Worm (Caenorhabditis elegans) whole organism, L4 larva: ENCODE measurements around the gene F47F2.1.

Experiments used
- F49E8.2 ChIP-seq: sonication (generic microtip); optimal IDR thresholded peaks from 2 replicates; lab custom pipeline; 2016; ENCODE audit warnings: missing compliant biosample characterization, mild to moderate bottlenecking, missing genetic modification characterization, borderline replicate concordance
- R02D3.7 ChIP-seq: fragments of 150-350 bp; sonication (generic microtip); optimal IDR thresholded peaks from 3 replicates; lab custom pipeline; 2014; ENCODE audit warnings: missing biosample characterization, missing genetic modification characterization
- aha-1 ChIP-seq: fragments of 150-350 bp; peaks from one replicate; lab custom pipeline; 2014; ENCODE audit warnings: missing biosample characterization, missing genetic modification characterization
- attf-4 ChIP-seq: sonication (generic microtip); optimal IDR thresholded peaks from 3 replicates; lab custom pipeline; 2017; ENCODE audit warnings: missing biosample characterization, missing genetic modification characterization
- ceh-20 ChIP-seq: fragments of 200-800 bp; sonication (Bioruptor generic); IDR thresholded peaks from 2 replicates; pipeline ENCODE4 v1.3.6; 2022; ENCODE audit warnings: missing genetic modification reagents, missing genetic modification characterization, missing compliant biosample characterization
- ceh-62 ChIP-seq: sonication (generic microtip); optimal IDR thresholded peaks from 2 replicates; lab custom pipeline; 2017; ENCODE audit warnings: missing biosample characterization, missing genetic modification characterization
- daf-16 ChIP-seq, 3 experiments: sonication (generic microtip); optimal IDR thresholded peaks; 2 replicates each; lab custom pipeline; 2016 to 2017; ENCODE audit warnings: missing genetic modification characterization in 3 of 3, missing genetic modification reagents in 3 of 3, mild to moderate bottlenecking in 2 of 3, missing compliant biosample characterization in 2 of 3, missing biosample characterization in 1 of 3, moderate library complexity in 1 of 3
- daf-8 ChIP-seq: fragments of 200-800 bp; sonication (Bioruptor generic); IDR thresholded peaks from 2 replicates; pipeline ENCODE4 v1.3.6; 2022; ENCODE audit warnings: missing genetic modification characterization, missing compliant biosample characterization
- dmd-6 ChIP-seq: fragments of 200-800 bp; sonication (Bioruptor generic); IDR thresholded peaks from 2 replicates; pipeline ENCODE4 v1.3.6; 2022; ENCODE audit warnings: missing genetic modification reagents, missing genetic modification characterization, missing compliant biosample characterization
- dmd-8 ChIP-seq: fragments of 200-800 bp; sonication (Bioruptor generic); IDR thresholded peaks from 2 replicates; pipeline ENCODE4 v1.3.6; 2022; ENCODE audit warnings: missing genetic modification characterization, missing compliant biosample characterization
- dmd-9 ChIP-seq: fragments of 200-800 bp; sonication (Bioruptor generic); IDR thresholded peaks from 2 replicates; pipeline ENCODE4 v1.3.6; 2022; ENCODE audit warnings: missing genetic modification reagents, missing genetic modification characterization, missing compliant biosample characterization
- dve-1 ChIP-seq: sonication (generic microtip); optimal IDR thresholded peaks from 2 replicates; lab custom pipeline; 2017; ENCODE audit warnings: antibody characterized with exemption, mild to moderate bottlenecking, missing genetic modification characterization, missing compliant biosample characterization; ENCODE audit not compliant: insufficient read depth
- egl-27 ChIP-seq: sonication (generic microtip); optimal IDR thresholded peaks from 3 replicates; lab custom pipeline; 2017; ENCODE audit warnings: missing biosample characterization, missing genetic modification reagents, missing genetic modification characterization
- hlh-11 ChIP-seq: fragments of 200-800 bp; sonication (Bioruptor generic); optimal IDR thresholded peaks from 2 replicates; lab custom pipeline; 2018; ENCODE audit warnings: mild to moderate bottlenecking, missing genetic modification characterization, missing compliant biosample characterization
- hlh-30 ChIP-seq: sonication (generic microtip); optimal IDR thresholded peaks from 2 replicates; lab custom pipeline; 2017; ENCODE audit warnings: antibody characterized with exemption, mild to moderate bottlenecking, missing genetic modification characterization, missing compliant biosample characterization; ENCODE audit not compliant: insufficient read depth
- jun-1 ChIP-seq: fragments of 150-350 bp; optimal IDR thresholded peaks from 2 replicates; lab custom pipeline; 2014; ENCODE audit warnings: missing biosample characterization, missing genetic modification reagents, missing genetic modification characterization
- lim-7 ChIP-seq: fragments of 200-800 bp; sonication (Bioruptor generic); IDR thresholded peaks from 2 replicates; pipeline ENCODE4 v1.3.6; 2022; ENCODE audit warnings: missing genetic modification characterization, missing compliant biosample characterization
- lin-29 ChIP-seq: fragments of 200-800 bp; sonication (Bioruptor generic); IDR thresholded peaks from 2 replicates; pipeline ENCODE4 v1.3.6; 2022; ENCODE audit warnings: missing genetic modification reagents, missing genetic modification characterization, missing compliant biosample characterization
- lin-39 ChIP-seq: fragments of 150-350 bp; optimal IDR thresholded peaks from 2 replicates; lab custom pipeline; 2014; ENCODE audit warnings: missing biosample characterization, missing genetic modification reagents, missing genetic modification characterization
- madf-5 ChIP-seq, 2 experiments: fragments of 200-800 bp; sonication (Bioruptor generic); IDR thresholded peaks; 2 replicates each; pipeline ENCODE4 v1.3.6; 2022; ENCODE audit warnings: missing compliant biosample characterization in 2 of 2, missing genetic modification characterization in 2 of 2
- madf-9 ChIP-seq: fragments of 200-800 bp; sonication (Bioruptor generic); conservative IDR thresholded peaks from 2 replicates; pipeline ENCODE4 v1.3.6; 2022; ENCODE audit warnings: missing genetic modification reagents, missing genetic modification characterization, missing compliant biosample characterization
- mdl-1 ChIP-seq, 2 experiments: fragments of 150-350 bp in 1 of 2; sonication (generic microtip) in 1 of 2; optimal IDR thresholded peaks; 2 replicates each; lab custom pipeline; 2014 to 2017; ENCODE audit warnings: missing biosample characterization in 2 of 2, missing genetic modification characterization in 2 of 2
- mdt-29 ChIP-seq: fragments of 200-800 bp; sonication (Bioruptor generic); IDR thresholded peaks from 2 replicates; pipeline ENCODE4 v1.3.6; 2022; ENCODE audit warnings: missing genetic modification reagents, missing genetic modification characterization, missing compliant biosample characterization
- mep-1 ChIP-seq: fragments of 150-350 bp; sonication (generic microtip); optimal IDR thresholded peaks from 3 replicates; lab custom pipeline; 2014; ENCODE audit warnings: missing biosample characterization, missing genetic modification characterization
- mxl-2 ChIP-seq: fragments of 200-800 bp; sonication (Bioruptor generic); conservative IDR thresholded peaks from 2 replicates; pipeline ENCODE4 v1.3.6; 2022; ENCODE audit warnings: missing genetic modification reagents, missing genetic modification characterization, missing compliant biosample characterization
- mxl-3 ChIP-seq: fragments of 200-800 bp; sonication (Bioruptor generic); optimal IDR thresholded peaks from 2 replicates; lab custom pipeline; 2018; ENCODE audit warnings: mild to moderate bottlenecking, missing genetic modification characterization, missing compliant biosample characterization
- nhr-28 ChIP-seq: fragments of 150-350 bp; optimal IDR thresholded peaks from 2 replicates; lab custom pipeline; 2014; ENCODE audit warnings: missing biosample characterization, missing genetic modification characterization
- nhr-48 ChIP-seq: sonication (generic microtip); optimal IDR thresholded peaks from 2 replicates; lab custom pipeline; 2016; ENCODE audit warnings: mild to moderate bottlenecking, missing genetic modification characterization, missing compliant biosample characterization
- nhr-6 ChIP-seq: fragments of 150-350 bp; optimal IDR thresholded peaks from 2 replicates; lab custom pipeline; 2014; ENCODE audit warnings: missing biosample characterization, missing genetic modification characterization
- nhr-76 ChIP-seq: fragments of 150-350 bp; optimal IDR thresholded peaks from 2 replicates; lab custom pipeline; 2014; ENCODE audit warnings: missing biosample characterization, missing genetic modification characterization
- nhr-77 ChIP-seq: fragments of 150-350 bp; optimal IDR thresholded peaks from 2 replicates; lab custom pipeline; 2014; ENCODE audit warnings: missing biosample characterization, missing genetic modification characterization
- pha-4 ChIP-seq, 2 experiments: fragments of 150-350 bp in 1 of 2; fragments of 200-800 bp in 1 of 2; sonication (Bioruptor generic) in 1 of 2; IDR thresholded peaks in 1 of 2; optimal IDR thresholded peaks in 1 of 2; 2 replicates each; pipeline versions ENCODE4 v1.3.6 to Lab custom; 2014 to 2022; ENCODE audit warnings: missing genetic modification characterization in 2 of 2, missing genetic modification reagents in 2 of 2, missing biosample characterization in 1 of 2, missing compliant biosample characterization in 1 of 2
- php-3 ChIP-seq: fragments of 200-800 bp; sonication (Bioruptor generic); IDR thresholded peaks from 2 replicates; pipeline ENCODE4 v1.3.6; 2022; ENCODE audit warnings: missing genetic modification reagents, missing genetic modification characterization, missing compliant biosample characterization
- sdz-12 ChIP-seq: fragments of 200-800 bp; sonication (Bioruptor generic); optimal IDR thresholded peaks from 2 replicates; lab custom pipeline; 2018; ENCODE audit warnings: mild to moderate bottlenecking, missing genetic modification characterization, missing compliant biosample characterization
- snpc-1.2 ChIP-seq: fragments of 200-800 bp; sonication (Bioruptor generic); IDR thresholded peaks from 2 replicates; pipeline ENCODE4 v1.3.6; 2022; ENCODE audit warnings: missing genetic modification reagents, missing genetic modification characterization, missing compliant biosample characterization
- spr-3 ChIP-seq: fragments of 200-800 bp; sonication (Bioruptor generic); optimal IDR thresholded peaks from 2 replicates; lab custom pipeline; 2018; ENCODE audit warnings: mild to moderate bottlenecking, missing genetic modification characterization, missing compliant biosample characterization
- tra-1 ChIP-seq: fragments of 200-800 bp; sonication (Bioruptor generic); IDR thresholded peaks from 2 replicates; pipeline ENCODE4 v1.3.6; 2022; ENCODE audit warnings: missing genetic modification reagents, missing genetic modification characterization, missing compliant biosample characterization
- unc-130 ChIP-seq: sonication (generic microtip); optimal IDR thresholded peaks from 2 replicates; lab custom pipeline; 2016; ENCODE audit warnings: missing genetic modification reagents, missing genetic modification characterization, missing compliant biosample characterization
- unc-62 ChIP-seq, 3 experiments: fragments of 150-350 bp in 1 of 3; sonication (generic microtip); optimal IDR thresholded peaks in 2 of 3; peaks in 1 of 3; 1 replicate in 1 of 3; 2 replicates in 2 of 3; lab custom pipeline; 2014 to 2017; ENCODE audit warnings: missing biosample characterization in 3 of 3, missing genetic modification characterization in 3 of 3, missing genetic modification reagents in 3 of 3, missing genotype in 1 of 3
- zfp-2 ChIP-seq: sonication (generic microtip); optimal IDR thresholded peaks from 2 replicates; lab custom pipeline; 2016; ENCODE audit warnings: mild to moderate bottlenecking, missing genetic modification characterization, missing compliant biosample characterization
- zfp-3 ChIP-seq: fragments of 200-800 bp; sonication (Bioruptor generic); conservative IDR thresholded peaks from 2 replicates; pipeline ENCODE4 v1.3.6; 2022; ENCODE audit warnings: missing genetic modification reagents, missing genetic modification characterization, missing compliant biosample characterization
- zip-11 ChIP-seq: fragments of 200-800 bp; sonication (Bioruptor generic); IDR thresholded peaks from 2 replicates; pipeline ENCODE4 v1.3.6; 2022; ENCODE audit warnings: missing genetic modification characterization, missing compliant biosample characterization
- ztf-11 ChIP-seq: fragments of 150-350 bp; optimal IDR thresholded peaks from 2 replicates; lab custom pipeline; 2014; ENCODE audit warnings: missing biosample characterization, missing genetic modification characterization

F47F2.1 gene

DNA sequence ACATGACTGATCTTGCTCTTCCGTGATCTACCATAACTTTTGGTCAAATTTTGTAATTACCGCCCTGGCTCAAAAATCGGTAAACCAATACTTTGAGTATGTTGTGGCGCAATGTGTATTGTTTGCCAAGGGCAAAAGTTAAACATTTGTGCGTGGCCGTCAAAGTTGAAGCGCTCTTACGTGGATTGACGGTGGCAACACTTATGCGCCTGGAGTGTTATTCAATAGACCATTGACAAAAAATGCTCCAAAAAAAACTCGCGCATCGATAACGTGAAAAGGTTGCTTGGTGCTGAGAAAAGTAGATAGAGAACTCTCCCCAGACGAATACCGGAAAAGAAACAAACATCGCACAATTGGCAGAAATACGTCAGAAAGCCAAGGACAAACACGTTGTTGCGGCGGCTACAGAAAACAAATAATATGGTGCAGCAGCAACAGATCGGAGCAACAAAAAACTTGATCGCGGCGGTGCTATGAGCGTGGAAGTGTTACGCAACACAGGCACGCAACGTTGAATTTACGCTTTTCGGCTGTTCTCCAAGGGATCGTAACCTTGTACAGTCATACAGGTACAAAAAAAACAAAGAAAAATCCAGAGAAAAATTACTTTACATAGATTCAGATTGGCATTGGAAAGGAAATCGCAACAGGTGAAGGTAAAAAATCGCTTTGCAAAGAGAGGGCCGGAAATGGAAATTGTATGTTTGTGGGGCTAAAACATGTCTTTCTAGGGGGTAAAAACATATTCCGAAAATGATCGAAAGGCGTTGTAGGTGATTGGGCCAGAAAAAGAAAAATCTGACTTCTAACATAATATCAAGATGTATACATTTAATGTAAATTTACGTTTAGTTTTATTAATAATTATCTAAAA lies 44.1 kb upstream of the F47F2.1 start:
- peak; percentile 86 for TF ChIP-seq aha-1
- TF ChIP-seq hlh-11 (tag; lab: Kevin White, UChicago) = peak; percentile 6
- peak; percentile 10 for TF ChIP-seq nhr-28 (tag; lab: Kevin White, UChicago)
- TF ChIP-seq daf-16 (GFP tag; optimal IDR thresholded peaks at IDR 0.05; lab: Kevin White, UChicago) = peak in 1 of 2 experiments; percentile 87
- no peak for TF ChIP-seq daf-16 (tag; optimal IDR thresholded peaks at IDR 0.05; lab: Kevin White, UChicago)
- TF ChIP-seq unc-62 (GFP tag; optimal IDR thresholded peaks at IDR 0.05 in 1 of 2; lab: Kevin White, UChicago) = peak in 1 of 2 experiments; percentile 63
- no peak for TF ChIP-seq unc-62 (tag; optimal IDR thresholded peaks at IDR 0.05; lab: Kevin White, UChicago)
- no peak for TF ChIP-seq ceh-62 (tag; lab: Kevin White, UChicago)
- TF ChIP-seq tra-1 (GFP tag; lab: Robert Waterston, UW) = no peak

- TF ChIP-seq dmd-6 (GFP tag; lab: Robert Waterston, UW) = no peak
- TF ChIP-seq lin-39 (tag; lab: Kevin White, UChicago) = no peak
- peak; percentile 37 for TF ChIP-seq mxl-3
- TF ChIP-seq mdl-1 (tag; optimal IDR thresholded peaks at IDR 0.05; lab: Kevin White, UChicago) = peak in 1 of 2 experiments; percentile 5
- no peak for TF ChIP-seq nhr-77 (tag; lab: Kevin White, UChicago)
- TF ChIP-seq mep-1 = peak; percentile 29
- TF ChIP-seq nhr-28 (tag; lab: Kevin White, UChicago) = peak; percentile 34
- no peak for TF ChIP-seq ceh-62 (tag; lab: Kevin White, UChicago)
- TF ChIP-seq dmd-9 (GFP tag; lab: Robert Waterston, UW) = no peak
- TF ChIP-seq lim-7 = no peak
- no peak for TF ChIP-seq ztf-11 (tag; lab: Kevin White, UChicago)
- no peak for TF ChIP-seq nhr-76 (tag; lab: Kevin White, UChicago)
- no peak for TF ChIP-seq ceh-20 (GFP tag; lab: Robert Waterston, UW)
- no peak for TF ChIP-seq egl-27
- no peak for TF ChIP-seq mdt-29 (GFP tag; lab: Robert Waterston, UW)
- TF ChIP-seq daf-8 (GFP tag; lab: Robert Waterston, UW) = no peak
- no peak for TF ChIP-seq php-3
- no peak for TF ChIP-seq spr-3 (GFP tag; lab: Kevin White, UChicago)
- TF ChIP-seq zfp-2 (tag; lab: Kevin White, UChicago) = no peak
- no peak for TF ChIP-seq madf-5 (GFP tag; IDR thresholded peaks at IDR 0.05; lab: Robert Waterston, UW)
- no peak for TF ChIP-seq zip-11 (GFP tag; lab: Robert Waterston, UW)
- no peak for TF ChIP-seq sdz-12 (GFP tag; lab: Kevin White, UChicago)
- TF ChIP-seq dve-1 (tag; lab: Kevin White, UChicago) = no peak
- no peak for TF ChIP-seq R02D3.7
- TF ChIP-seq unc-62 (GFP tag; optimal IDR thresholded peaks at IDR 0.05 in 1 of 2; lab: Kevin White, UChicago) = peak in 1 of 2 experiments; percentile 43
- TF ChIP-seq unc-62 (tag; optimal IDR thresholded peaks at IDR 0.05; lab: Kevin White, UChicago) = no peak
- TF ChIP-seq snpc-1.2 = no peak
- peak; percentile 30 for TF ChIP-seq hlh-30
- TF ChIP-seq zfp-3 (GFP tag; lab: Robert Waterston, UW) = no peak
- no peak for TF ChIP-seq nhr-6 (tag; lab: Kevin White, UChicago)
- no peak for TF ChIP-seq attf-4 (tag; lab: Kevin White, UChicago)
- peak; percentile 27 for TF ChIP-seq hlh-11 (tag; lab: Kevin White, UChicago)
- TF ChIP-seq pha-4 (GFP tag; IDR thresholded peaks at IDR 0.05; lab: Robert Waterston, UW) = no peak
- peak; percentile 24 for TF ChIP-seq pha-4 (tag; optimal IDR thresholded peaks at IDR 0.05; lab: Kevin White, UChicago)
- no peak for TF ChIP-seq mxl-2 (GFP tag; lab: Robert Waterston, UW)
- no peak for TF ChIP-seq jun-1 (tag; lab: Kevin White, UChicago)
- TF ChIP-seq dmd-8 = no peak
- TF ChIP-seq madf-9 (GFP tag; lab: Robert Waterston, UW) = no peak
- no peak for TF ChIP-seq unc-130
- peak; percentile 45 for TF ChIP-seq nhr-48 (tag; lab: Kevin White, UChicago)
- TF ChIP-seq lin-29 (GFP tag; lab: Robert Waterston, UW) = no peak
- no peak for TF ChIP-seq F49E8.2 (tag; lab: Kevin White, UChicago)
These were observed 42.7 kb upstream of the F47F2.1 start for ce11 chrX:3835632-3836031.
